Worm (Caenorhabditis elegans) whole organism, L4/young adult: ENCODE results near the gene F21A3.11.

Experiments
- W03F9.2 ChIP-seq: fragments of 150-350 bp; optimal IDR thresholded peaks from 2 replicates; lab custom pipeline; 2014; ENCODE audit warnings: missing biosample characterization, missing genetic modification characterization
- dao-5 ChIP-seq: sonication (generic microtip); optimal IDR thresholded peaks from 2 replicates; lab custom pipeline; 2016; ENCODE audit warnings: missing genotype, missing genetic modification characterization, moderate library complexity, missing compliant biosample characterization
- him-1 ChIP-seq: sonication (generic microtip); optimal IDR thresholded peaks from 2 replicates; lab custom pipeline; 2016; ENCODE audit warnings: missing genotype, missing genetic modification reagents, missing genetic modification characterization, missing compliant biosample characterization

F21A3.11 gene

DNA sequence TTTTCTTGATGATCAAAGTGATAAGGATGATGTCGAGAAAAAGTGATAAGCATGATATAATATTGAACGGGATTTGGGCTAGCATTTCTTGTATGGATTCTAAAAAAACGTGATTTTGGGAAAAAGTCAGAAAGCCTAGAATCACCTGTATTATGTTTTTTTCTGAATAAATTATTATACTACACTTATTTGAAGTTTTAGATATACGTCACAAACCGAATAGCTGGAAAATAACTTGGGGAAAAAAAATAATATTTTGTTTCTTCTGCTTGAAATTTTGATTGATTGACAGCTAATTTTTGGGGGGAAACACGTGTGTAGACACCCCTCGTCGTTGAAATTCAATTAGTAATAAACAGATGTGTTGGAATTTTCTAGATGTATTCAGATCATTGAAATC lies 40.5 kb downstream of the F21A3.11 start, which contains the start of gene str-264:
Gene str-264, minus strand, starts transcription at position 101 of the 400 bp plus-strand sequence.
- no peak for TF ChIP-seq W03F9.2
- TF ChIP-seq him-1 = no peak
- no peak for TF ChIP-seq dao-5 (tag; lab: Kevin White, UChicago)

DNA sequence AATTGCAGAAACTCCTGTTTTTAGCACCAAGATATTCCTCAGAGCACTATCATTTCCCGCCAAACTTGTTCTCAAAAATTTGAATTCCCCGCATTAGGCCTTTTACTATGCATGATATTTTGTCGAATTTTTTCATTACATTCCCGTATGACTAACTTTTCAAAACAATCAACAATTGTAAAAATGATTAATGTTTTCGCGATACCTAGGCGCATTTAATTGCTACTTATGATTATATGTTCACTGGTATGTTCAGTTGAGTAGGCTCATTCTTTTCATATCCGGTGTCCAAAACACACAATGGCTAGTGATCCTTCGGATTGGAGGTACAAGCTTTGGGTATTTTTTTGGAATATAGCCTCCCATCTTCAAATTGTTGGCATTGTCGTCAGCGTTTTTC lies 45.2 kb downstream of the F21A3.11 start, which contains the start of gene srw-21:
Gene srw-21, plus strand, starts transcription at position 301 of the 400 bp plus-strand sequence.
- TF ChIP-seq him-1 = no peak
- TF ChIP-seq dao-5 (tag; lab: Kevin White, UChicago) = no peak
- no peak for TF ChIP-seq W03F9.2

DNA sequence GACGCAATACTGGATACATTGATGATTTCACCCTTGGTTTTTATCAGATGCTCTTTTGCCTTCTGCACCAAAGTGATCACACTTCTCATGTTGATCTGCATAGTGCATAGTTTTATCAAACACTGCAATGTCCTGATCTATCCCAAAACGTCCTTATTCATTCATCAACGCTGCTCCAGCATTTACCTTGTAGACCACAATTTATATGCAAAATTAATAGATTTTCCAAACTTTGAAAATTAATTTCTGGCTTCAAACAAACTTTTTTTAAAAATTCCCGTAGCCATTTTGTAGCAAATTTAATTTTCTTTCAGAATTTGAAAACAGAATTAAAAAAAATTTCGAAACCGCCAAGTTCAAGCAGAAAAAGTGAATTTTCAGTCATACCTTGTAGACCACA lies 48.5 kb downstream of the F21A3.11 start, which contains the start of gene C06B8.3:
Gene C06B8.3, minus strand, starts transcription at position 101 of the 400 bp plus-strand sequence.
- TF ChIP-seq him-1 (no peak), W03F9.2 (no peak), dao-5 (tag; lab: Kevin White, UChicago) (no peak)

DNA sequence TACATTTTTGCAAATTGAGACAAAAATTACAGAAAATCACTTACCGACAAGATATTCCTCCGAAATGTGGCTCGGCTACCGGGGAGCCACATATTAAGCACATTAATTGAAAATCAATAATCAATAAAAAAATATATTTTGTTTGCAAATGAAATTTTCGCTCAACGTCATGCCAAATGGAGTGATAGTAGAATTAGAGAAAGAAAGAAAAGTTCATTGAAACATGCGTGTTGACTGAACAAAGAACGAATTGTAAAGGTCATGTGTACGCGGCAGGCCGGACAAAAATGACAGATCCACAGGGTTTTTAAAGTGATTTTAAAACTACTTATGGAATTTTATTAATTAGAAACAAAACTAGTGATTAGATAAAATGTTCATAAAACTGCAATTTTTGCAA lies 49.4 kb downstream of the F21A3.11 start:
- TF ChIP-seq W03F9.2 = no peak
- no peak for TF ChIP-seq dao-5 (tag; lab: Kevin White, UChicago)
- no peak for TF ChIP-seq him-1

DNA sequence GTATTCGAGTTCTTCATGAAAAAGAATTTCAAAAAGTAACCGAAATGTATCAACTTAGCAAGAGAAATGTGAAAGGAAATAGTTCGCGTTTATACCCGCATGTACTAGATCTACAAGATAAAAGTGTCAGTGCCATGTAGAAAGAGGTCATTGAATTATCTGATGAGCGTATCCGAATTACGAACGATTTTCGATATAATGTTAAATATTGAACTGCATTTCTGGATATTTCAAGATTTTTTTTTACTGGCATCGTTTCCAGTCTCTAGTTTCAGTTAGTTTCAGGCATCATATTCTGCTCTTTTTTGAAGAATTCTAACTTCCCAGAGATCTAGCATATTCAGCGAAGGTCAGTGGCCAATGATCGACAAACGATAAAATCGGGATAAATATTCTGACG lies 51.6 kb downstream of the F21A3.11 start, which contains the start of gene nhr-150:
Gene nhr-150, minus strand, starts transcription at position 92 of the 400 bp plus-strand sequence.
- TF ChIP-seq dao-5 (tag; lab: Kevin White, UChicago) (no peak), him-1 (no peak), W03F9.2 (no peak)
